Fruit fly (Drosophila melanogaster) whole organism, embryonic: ENCODE data around the gene CG1421.

ENCODE experiments used
- CG12391 ChIP-seq: fragments of 200-800 bp; sonication (Bioruptor generic); optimal IDR thresholded peaks from 3 replicates; lab custom pipeline; 2018; ENCODE audit warnings: missing biosample characterization, mild to moderate bottlenecking, missing genetic modification characterization, moderate library complexity
- Gug ChIP-seq: fragments of 200-800 bp; sonication (Bioruptor generic); IDR thresholded peaks from 4 replicates; pipeline ENCODE4 v1.3.6; 2022; ENCODE audit warnings: missing biosample characterization, missing genetic modification characterization
- Rfx ChIP-seq: fragments of 200-800 bp; sonication (Bioruptor generic); IDR thresholded peaks from 2 replicates; pipeline ENCODE4 v1.3.6; 2022; ENCODE audit warnings: missing biosample characterization, missing genetic modification characterization
- TFAM ChIP-seq: fragments of 200-800 bp; sonication (Bioruptor generic); optimal IDR thresholded peaks from 2 replicates; lab custom pipeline; 2017; ENCODE audit warnings: missing biosample characterization, missing genetic modification characterization, inconsistent platforms
- Trl ChIP-seq, 3 experiments: fragments of >200 bp in 2 of 3; fragments of 200-800 bp in 1 of 3; sonication (Bioruptor generic) in 1 of 3; optimal IDR thresholded peaks; 2 replicates in 1 of 3; 3 replicates in 2 of 3; lab custom pipeline; 2016 to 2017; ENCODE audit warnings: missing biosample characterization in 1 of 3, missing genetic modification characterization in 1 of 3
- disco-r ChIP-seq: fragments of 200-800 bp; sonication (Bioruptor generic); optimal IDR thresholded peaks from 2 replicates; lab custom pipeline; 2016; ENCODE audit warnings: missing biosample characterization, missing genetic modification characterization

DNA sequence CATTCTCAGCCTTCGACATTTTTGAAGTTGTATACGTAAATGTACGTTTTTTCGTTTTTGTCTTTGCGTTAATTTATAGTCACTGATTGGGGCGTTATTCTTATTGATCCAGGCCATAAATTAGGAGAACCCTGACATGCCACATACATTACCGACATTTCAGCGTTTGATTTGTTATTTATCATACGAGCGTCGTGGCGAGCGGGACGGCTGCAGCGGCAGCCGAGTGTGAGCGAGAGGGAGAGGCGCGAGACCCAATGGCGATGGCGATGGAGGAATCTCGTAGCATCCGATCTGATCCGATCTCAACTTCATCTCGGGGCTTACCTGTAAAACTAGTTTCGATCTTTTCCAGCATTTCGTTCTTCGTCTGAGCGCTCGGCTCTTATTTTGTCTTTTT, 36.4 kb upstream of the CG1421 start:
- TF ChIP-seq CG12391 (tag; lab: Kevin White, UChicago): no peak
- TF ChIP-seq Rfx: no peak
- TF ChIP-seq TFAM (GFP tag; lab: Kevin White, UChicago): no peak
- no peak for TF ChIP-seq Gug
- TF ChIP-seq disco-r (GFP tag; lab: Kevin White, UChicago): no peak
- no peak for TF ChIP-seq Trl (optimal IDR thresholded peaks at IDR 0.05; lab: Kevin White, UChicago)
- TF ChIP-seq Trl (GFP tag; optimal IDR thresholded peaks at IDR 0.05; lab: Kevin White, UChicago): no peak
